Fruit fly (Drosophila melanogaster): ENCODE data around the gene B4.

dm6 chr2L:13570016-13570415 is 20.9 kb upstream of the B4 start:
- TF ChIP-seq Myc (optimal IDR thresholded peaks at IDR 0.05) (no peak), h (optimal IDR thresholded peaks at IDR 0.05) (no peak)
